Worm (Caenorhabditis elegans) whole organism, L1 larva: ENCODE results near the gene F13H10.6.

Source experiments
- ama-1 ChIP-seq: fragments of 150-350 bp; optimal IDR thresholded peaks from 2 replicates; lab custom pipeline; 2014
- ceh-8 ChIP-seq: fragments of 200-800 bp; sonication (Bioruptor generic); optimal IDR thresholded peaks from 2 replicates; lab custom pipeline; 2018; ENCODE audit warnings: mild to moderate bottlenecking, missing genetic modification characterization, moderate library complexity, missing compliant biosample characterization
- egl-27 ChIP-seq, 2 experiments: fragments of 150-350 bp in 1 of 2; sonication (generic microtip); optimal IDR thresholded peaks; 3 replicates each; lab custom pipeline; 2017 to 2018; ENCODE audit warnings: missing biosample characterization in 2 of 2, missing genetic modification characterization in 2 of 2, missing genetic modification reagents in 2 of 2
- elt-3 ChIP-seq, 6 experiments: fragments of 150-350 bp in 1 of 6; sonication (generic microtip); optimal IDR thresholded peaks; 2 replicates each; lab custom pipeline; 2017 to 2018; ENCODE audit warnings: missing biosample characterization in 6 of 6, missing genetic modification characterization in 6 of 6, inconsistent platforms in 1 of 6
- grh-1 ChIP-seq: fragments of 200-800 bp; sonication (Bioruptor generic); IDR thresholded peaks from 2 replicates; pipeline ENCODE4 v1.3.6; 2022; ENCODE audit warnings: missing genetic modification reagents, missing genetic modification characterization, missing compliant biosample characterization
- lin-13 ChIP-seq: fragments of 150-350 bp; optimal IDR thresholded peaks from 2 replicates; lab custom pipeline; 2014; ENCODE audit warnings: missing biosample characterization, missing genetic modification reagents, missing genetic modification characterization
- lin-15B ChIP-seq: fragments of 150-350 bp; sonication (generic microtip); optimal IDR thresholded peaks from 3 replicates; lab custom pipeline; 2014; ENCODE audit warnings: missing biosample characterization, missing genetic modification characterization
- lin-39 ChIP-seq: fragments of 150-350 bp; optimal IDR thresholded peaks from 2 replicates; lab custom pipeline; 2014; ENCODE audit warnings: missing biosample characterization, missing genetic modification reagents, missing genetic modification characterization
- mep-1 ChIP-seq: fragments of 150-350 bp; optimal IDR thresholded peaks from 2 replicates; lab custom pipeline; 2014; ENCODE audit warnings: missing biosample characterization, missing genetic modification characterization
- nhr-47 ChIP-seq: sonication (generic microtip); optimal IDR thresholded peaks from 2 replicates; lab custom pipeline; 2016; ENCODE audit warnings: mild to moderate bottlenecking, missing genetic modification characterization, moderate library complexity, missing compliant biosample characterization
- nhr-90 ChIP-seq: sonication (generic microtip); optimal IDR thresholded peaks from 2 replicates; lab custom pipeline; 2016; ENCODE audit warnings: mild to moderate bottlenecking, missing genetic modification characterization, missing compliant biosample characterization; ENCODE audit not compliant: poor library complexity
- skn-1 ChIP-seq: fragments of 150-350 bp; optimal IDR thresholded peaks from 2 replicates; lab custom pipeline; 2014; ENCODE audit warnings: missing biosample characterization, missing genetic modification characterization
- tbx-2 ChIP-seq: sonication (generic microtip); optimal IDR thresholded peaks from 2 replicates; lab custom pipeline; 2016; ENCODE audit warnings: missing genetic modification characterization, missing compliant biosample characterization

- TF ChIP-seq tbx-2 (tag; lab: Kevin White, UChicago), result peak; percentile 12
- no peak for TF ChIP-seq egl-27 (tag; optimal IDR thresholded peaks at IDR 0.05; lab: Kevin White, UChicago)
- TF ChIP-seq nhr-90 (tag; lab: Kevin White, UChicago), result no peak
- TF ChIP-seq ceh-8 (GFP tag; lab: Kevin White, UChicago), result no peak
- no peak for TF ChIP-seq lin-15B (tag; lab: Kevin White, UChicago)
- TF ChIP-seq elt-3 (tag; optimal IDR thresholded peaks at IDR 0.05; lab: Kevin White, UChicago), result peak in 1 of 6 experiments; percentile 54
- TF ChIP-seq lin-39 (tag; lab: Kevin White, UChicago), result no peak
- TF ChIP-seq nhr-47 (tag; lab: Kevin White, UChicago), result no peak
- TF ChIP-seq mep-1 (tag; lab: Kevin White, UChicago), result no peak
- TF ChIP-seq grh-1 (GFP tag; lab: Robert Waterston, UW), result no peak
- no peak for TF ChIP-seq lin-13 (GFP tag; lab: Kevin White, UChicago)
- TF ChIP-seq skn-1 (tag; lab: Kevin White, UChicago), result peak; percentile 41
- no peak for TF ChIP-seq ama-1 (lab: Kevin White, UChicago)
These were observed 841 bp upstream of the F13H10.6 start for ce11 chrIV:11008255-11008654.
